Worm (Caenorhabditis elegans) whole organism, young adult: ENCODE results near the gene hsp-12.2.

Experiments used
- B0035.1 ChIP-seq: sonication (generic microtip); optimal IDR thresholded peaks from 2 replicates; lab custom pipeline; 2016; ENCODE audit warnings: missing genetic modification characterization, mild to moderate bottlenecking, missing compliant biosample characterization, missing genotype, missing genetic modification reagents
- B0261.1 ChIP-seq: sonication (generic microtip); optimal IDR thresholded peaks from 2 replicates; lab custom pipeline; 2016; ENCODE audit warnings: mild to moderate bottlenecking, missing genetic modification characterization, moderate library complexity, missing compliant biosample characterization
- B0336.3 ChIP-seq: fragments of 200-800 bp; sonication (Bioruptor generic); IDR thresholded peaks from 2 replicates; pipeline ENCODE4 v1.3.6; 2022; ENCODE audit warnings: missing genetic modification characterization, missing compliant biosample characterization
- D2030.7 ChIP-seq: fragments of 200-800 bp; sonication (Bioruptor generic); IDR thresholded peaks from 2 replicates; pipeline ENCODE4 v1.3.6; 2022; ENCODE audit warnings: missing genetic modification reagents, missing genetic modification characterization, missing compliant biosample characterization
- F23B12.7 ChIP-seq: sonication (generic microtip); optimal IDR thresholded peaks from 2 replicates; lab custom pipeline; 2017; ENCODE audit warnings: missing genetic modification characterization, mild to moderate bottlenecking, missing compliant biosample characterization, antibody characterized with exemption, moderate library complexity; ENCODE audit not compliant: insufficient read depth
- F37B4.10 ChIP-seq: fragments of 200-800 bp; sonication (Bioruptor generic); IDR thresholded peaks from 2 replicates; pipeline ENCODE4 v1.3.6; 2022; ENCODE audit warnings: missing genetic modification characterization, missing compliant biosample characterization
- F52B5.7 ChIP-seq: sonication (generic microtip); optimal IDR thresholded peaks from 2 replicates; lab custom pipeline; 2016; ENCODE audit warnings: mild to moderate bottlenecking, missing genetic modification characterization, missing compliant biosample characterization
- athp-1 ChIP-seq: sonication (generic microtip); optimal IDR thresholded peaks from 2 replicates; lab custom pipeline; 2017; ENCODE audit warnings: mild to moderate bottlenecking, missing genetic modification characterization, missing compliant biosample characterization
- attf-3 ChIP-seq: fragments of 200-800 bp; sonication (Bioruptor generic); conservative IDR thresholded peaks from 2 replicates; pipeline ENCODE4 v1.3.6; 2022; ENCODE audit warnings: missing genetic modification reagents, missing genetic modification characterization, missing compliant biosample characterization
- attf-6 ChIP-seq: fragments of 200-800 bp; sonication (Bioruptor generic); IDR thresholded peaks from 2 replicates; pipeline ENCODE4 v1.3.6; 2022; ENCODE audit warnings: missing genetic modification reagents, missing genetic modification characterization, missing compliant biosample characterization
- bed-2 ChIP-seq: fragments of 200-800 bp; sonication (Bioruptor generic); IDR thresholded peaks from 2 replicates; pipeline ENCODE4 v1.3.6; 2022; ENCODE audit warnings: missing genetic modification reagents, missing genetic modification characterization, missing compliant biosample characterization
- cebp-1 ChIP-seq, 2 experiments: fragments of 200-800 bp in 1 of 2; sonication (Bioruptor generic) in 1 of 2; sonication (generic microtip) in 1 of 2; IDR thresholded peaks in 1 of 2; optimal IDR thresholded peaks in 1 of 2; 2 replicates each; pipeline versions ENCODE4 v1.3.6 to Lab custom; 2017 to 2022; ENCODE audit warnings: missing compliant biosample characterization in 2 of 2, missing genetic modification characterization in 2 of 2, mild to moderate bottlenecking in 1 of 2, missing genetic modification reagents in 1 of 2, moderate library complexity in 1 of 2
- ceh-27 ChIP-seq: fragments of 200-800 bp; sonication (Bioruptor generic); optimal IDR thresholded peaks from 2 replicates; lab custom pipeline; 2018; ENCODE audit warnings: mild to moderate bottlenecking, missing genetic modification characterization, moderate library complexity, missing compliant biosample characterization
- ceh-58 ChIP-seq: fragments of 200-800 bp; sonication (Bioruptor generic); IDR thresholded peaks from 2 replicates; pipeline ENCODE4 v1.3.6; 2022; ENCODE audit warnings: missing genetic modification characterization, missing compliant biosample characterization
- die-1 ChIP-seq: sonication (generic microtip); optimal IDR thresholded peaks from 2 replicates; lab custom pipeline; 2016; ENCODE audit warnings: missing genotype, mild to moderate bottlenecking, missing genetic modification characterization, missing compliant biosample characterization
- dpff-1 ChIP-seq: sonication (generic microtip); optimal IDR thresholded peaks from 2 replicates; lab custom pipeline; 2017; ENCODE audit warnings: mild to moderate bottlenecking, missing genetic modification characterization, missing compliant biosample characterization
- dpl-1 ChIP-seq: fragments of 150-350 bp; optimal IDR thresholded peaks from 2 replicates; lab custom pipeline; 2014; ENCODE audit warnings: missing biosample characterization, missing genetic modification reagents, missing genetic modification characterization
- egl-18 ChIP-seq: fragments of 200-800 bp; sonication (Bioruptor generic); IDR thresholded peaks from 2 replicates; pipeline ENCODE4 v1.3.6; 2022; ENCODE audit warnings: missing genetic modification reagents, missing genetic modification characterization, missing compliant biosample characterization
- ekl-4 ChIP-seq: fragments of 200-800 bp; sonication (Bioruptor generic); IDR thresholded peaks from 2 replicates; pipeline ENCODE4 v1.3.6; 2022; ENCODE audit warnings: missing genetic modification reagents, missing genetic modification characterization, missing compliant biosample characterization
- him-1 ChIP-seq: sonication (generic microtip); optimal IDR thresholded peaks from 2 replicates; lab custom pipeline; 2016; ENCODE audit warnings: missing genotype, missing genetic modification reagents, missing genetic modification characterization, missing compliant biosample characterization
- hmg-20 ChIP-seq: fragments of 200-800 bp; sonication (Bioruptor generic); IDR thresholded peaks from 2 replicates; pipeline ENCODE4 v1.3.6; 2022; ENCODE audit warnings: missing genetic modification reagents, missing genetic modification characterization, missing compliant biosample characterization
- hrde-1 ChIP-seq: sonication (generic microtip); optimal IDR thresholded peaks from 2 replicates; lab custom pipeline; 2016; ENCODE audit warnings: missing genetic modification characterization, mild to moderate bottlenecking, missing compliant biosample characterization, moderate library complexity, missing genotype, missing genetic modification reagents, borderline replicate concordance
- let-526 ChIP-seq: fragments of 200-800 bp; sonication (Bioruptor generic); IDR thresholded peaks from 2 replicates; pipeline ENCODE4 v1.3.6; 2022; ENCODE audit warnings: missing genetic modification reagents, missing genetic modification characterization, missing compliant biosample characterization
- lin-26 ChIP-seq: fragments of 200-800 bp; sonication (Bioruptor generic); IDR thresholded peaks from 2 replicates; pipeline ENCODE4 v1.3.6; 2022; ENCODE audit warnings: missing genetic modification reagents, missing genetic modification characterization, missing compliant biosample characterization
- lin-35 ChIP-seq, 3 experiments: fragments of 150-350 bp in 2 of 3; sonication (generic microtip) in 1 of 3; optimal IDR thresholded peaks; 2 replicates each; lab custom pipeline; 2014 to 2018; ENCODE audit warnings: missing biosample characterization in 3 of 3, missing genetic modification characterization in 3 of 3, missing genetic modification reagents in 3 of 3
- lin-40 ChIP-seq: sonication (generic microtip); optimal IDR thresholded peaks from 2 replicates; lab custom pipeline; 2016; ENCODE audit warnings: missing genetic modification characterization, mild to moderate bottlenecking, missing compliant biosample characterization, missing genotype, missing genetic modification reagents
- lir-1 ChIP-seq: fragments of 200-800 bp; sonication (Bioruptor generic); conservative IDR thresholded peaks from 2 replicates; pipeline ENCODE4 v1.3.6; 2022; ENCODE audit warnings: missing genetic modification reagents, missing genetic modification characterization, missing compliant biosample characterization
- lsy-27 ChIP-seq: sonication (generic microtip); optimal IDR thresholded peaks from 2 replicates; lab custom pipeline; 2017; ENCODE audit warnings: missing genetic modification characterization, mild to moderate bottlenecking, missing compliant biosample characterization, antibody characterized with exemption, missing genotype, borderline replicate concordance; ENCODE audit not compliant: insufficient read depth
- madf-6 ChIP-seq: fragments of 200-800 bp; sonication (Bioruptor generic); IDR thresholded peaks from 2 replicates; pipeline ENCODE4 v1.3.6; 2022; ENCODE audit warnings: missing genetic modification reagents, missing genetic modification characterization, missing compliant biosample characterization
- madf-8 ChIP-seq: fragments of 200-800 bp; sonication (Bioruptor generic); conservative IDR thresholded peaks from 2 replicates; pipeline ENCODE4 v1.3.6; 2022; ENCODE audit warnings: missing genetic modification reagents, missing genetic modification characterization, missing compliant biosample characterization
- mcd-1 ChIP-seq: fragments of 200-800 bp; sonication (Bioruptor generic); IDR thresholded peaks from 2 replicates; pipeline ENCODE4 v1.3.6; 2022; ENCODE audit warnings: missing genetic modification reagents, missing genetic modification characterization, missing compliant biosample characterization
- mel-28 ChIP-seq: sonication (generic microtip); optimal IDR thresholded peaks from 2 replicates; lab custom pipeline; 2016; ENCODE audit warnings: borderline replicate concordance, mild to moderate bottlenecking, missing genetic modification characterization, missing compliant biosample characterization
- nfya-1 ChIP-seq: sonication (generic microtip); optimal IDR thresholded peaks from 2 replicates; lab custom pipeline; 2017; ENCODE audit warnings: antibody characterized with exemption, missing compliant biosample characterization, missing genetic modification characterization, borderline replicate concordance; ENCODE audit not compliant: insufficient read depth
- nfya-2 ChIP-seq: fragments of 200-800 bp; sonication (Bioruptor generic); IDR thresholded peaks from 2 replicates; pipeline ENCODE4 v1.3.6; 2022; ENCODE audit warnings: missing genetic modification reagents, missing genetic modification characterization, missing compliant biosample characterization
- nfyb-1 ChIP-seq: fragments of 200-800 bp; sonication (Bioruptor generic); IDR thresholded peaks from 2 replicates; pipeline ENCODE4 v1.3.6; 2022; ENCODE audit warnings: missing genetic modification reagents, missing genetic modification characterization, missing compliant biosample characterization
- nhr-90 ChIP-seq: sonication (generic microtip); optimal IDR thresholded peaks from 2 replicates; lab custom pipeline; 2016; ENCODE audit warnings: missing genotype, mild to moderate bottlenecking, missing genetic modification characterization, missing compliant biosample characterization
- repo-1 ChIP-seq: sonication (generic microtip); optimal IDR thresholded peaks from 2 replicates; lab custom pipeline; 2017; ENCODE audit warnings: mild to moderate bottlenecking, missing genetic modification characterization, missing compliant biosample characterization
- rpc-1 ChIP-seq, 2 experiments: fragments of 150-350 bp in 1 of 2; sonication (generic microtip) in 1 of 2; optimal IDR thresholded peaks; 2 replicates each; lab custom pipeline; 2014 to 2018; ENCODE audit warnings: missing biosample characterization in 1 of 2, missing genetic modification characterization in 1 of 2, missing genetic modification reagents in 1 of 2, missing genotype in 1 of 2
- sdz-38 ChIP-seq: sonication (generic microtip); optimal IDR thresholded peaks from 2 replicates; lab custom pipeline; 2016; ENCODE audit warnings: missing genotype, missing genetic modification characterization, missing compliant biosample characterization
- snpc-1.1 ChIP-seq: sonication (generic microtip); optimal IDR thresholded peaks from 2 replicates; lab custom pipeline; 2017; ENCODE audit warnings: missing genetic modification characterization, mild to moderate bottlenecking, missing compliant biosample characterization, antibody characterized with exemption, moderate library complexity, missing genotype, missing genetic modification reagents; ENCODE audit not compliant: insufficient read depth
- snpc-1.3 ChIP-seq: sonication (generic microtip); optimal IDR thresholded peaks from 2 replicates; lab custom pipeline; 2017; ENCODE audit warnings: missing genetic modification characterization, mild to moderate bottlenecking, missing compliant biosample characterization, antibody characterized with exemption, moderate library complexity, missing genotype, missing genetic modification reagents; ENCODE audit not compliant: insufficient read depth
- snpc-3.4 ChIP-seq: sonication (generic microtip); optimal IDR thresholded peaks from 2 replicates; lab custom pipeline; 2017; ENCODE audit warnings: missing genetic modification characterization, mild to moderate bottlenecking, missing compliant biosample characterization, antibody characterized with exemption, moderate library complexity, missing genotype, missing genetic modification reagents
- snpc-4 ChIP-seq, 5 experiments: fragments of 150-350 bp in 1 of 5; sonication (generic microtip) in 4 of 5; optimal IDR thresholded peaks; 2 replicates each; lab custom pipeline; 2014 to 2018; ENCODE audit warnings: missing genetic modification characterization in 5 of 5, missing biosample characterization in 3 of 5, antibody characterized with exemption in 2 of 5, mild to moderate bottlenecking in 2 of 5, missing compliant biosample characterization in 2 of 5, missing genotype in 2 of 5, moderate library complexity in 2 of 5, missing genetic modification reagents in 1 of 5
- tlf-1 ChIP-seq: fragments of 200-800 bp; sonication (Bioruptor generic); optimal IDR thresholded peaks from 2 replicates; lab custom pipeline; 2018; ENCODE audit warnings: mild to moderate bottlenecking, missing genetic modification characterization, missing compliant biosample characterization
- ztf-25 ChIP-seq: fragments of 200-800 bp; sonication (Bioruptor generic); IDR thresholded peaks from 2 replicates; pipeline ENCODE4 v1.3.6; 2022; ENCODE audit warnings: missing genetic modification reagents, missing genetic modification characterization, missing compliant biosample characterization

Gene hsp-12.2

DNA sequence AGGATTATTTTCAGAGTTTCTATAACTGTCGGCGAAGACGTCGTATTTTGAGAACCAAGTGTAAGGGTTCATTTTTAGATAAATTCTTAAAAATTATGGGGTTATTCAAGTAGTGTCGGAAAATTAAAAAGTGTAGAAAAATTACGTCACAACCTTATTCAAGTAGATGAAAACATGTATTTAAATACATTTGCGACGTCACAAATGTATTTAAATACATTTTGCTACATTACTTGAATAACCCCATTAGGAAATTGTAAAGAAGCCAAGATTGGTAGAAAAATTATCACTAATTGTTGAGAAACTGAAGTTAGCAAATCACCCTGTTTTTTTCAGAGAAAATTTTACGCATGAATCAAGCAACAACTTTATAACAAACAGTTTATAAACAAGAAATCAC lies 8.7 kb upstream of the hsp-12.2 start (continued):
- TF ChIP-seq nfya-1 (tag; lab: Kevin White, UChicago) (no peak), B0035.1 (tag; lab: Kevin White, UChicago) (no peak), B0261.1 (tag; lab: Kevin White, UChicago) (no peak), lin-40 (tag; lab: Kevin White, UChicago) (no peak), F52B5.7 (tag; lab: Kevin White, UChicago) (no peak), snpc-1.1 (no peak), die-1 (tag; lab: Kevin White, UChicago) (no peak), sdz-38 (no peak), snpc-4 (GFP tag; optimal IDR thresholded peaks at IDR 0.05; lab: Kevin White, UChicago) (no peak), snpc-4 (tag; optimal IDR thresholded peaks at IDR 0.05; lab: Kevin White, UChicago) (peak in 2 of 4 experiments; percentile 8 to 29), ekl-4 (GFP tag; lab: Robert Waterston, UW) (peak; percentile 79), nfya-2 (GFP tag; lab: Robert Waterston, UW) (0 out of 2 replicates have a peak, but pooled peaks have one; percentile 12), nhr-90 (tag; lab: Kevin White, UChicago) (no peak), dpff-1 (tag; lab: Kevin White, UChicago) (no peak), repo-1 (tag; lab: Kevin White, UChicago) (no peak), athp-1 (peak; percentile 56), F37B4.10 (no peak), hmg-20 (GFP tag; lab: Robert Waterston, UW) (0 out of 2 replicates have a peak, but pooled peaks have one; percentile 18), nfyb-1 (GFP tag; lab: Robert Waterston, UW) (peak; percentile 50; the same call in 1 of the 2 replicates), attf-6 (peak; percentile 62; the same call in 1 of the 2 replicates), tlf-1 (GFP tag; lab: Kevin White, UChicago) (peak; percentile 39), F23B12.7 (tag; lab: Kevin White, UChicago) (no peak), dpl-1 (GFP tag; lab: Kevin White, UChicago) (no peak), madf-6 (GFP tag; lab: Robert Waterston, UW) (peak; percentile 73), lsy-27 (tag; lab: Kevin White, UChicago) (no peak), lin-26 (peak; percentile 58; the same call in 1 of the 2 replicates), ceh-58 (GFP tag; lab: Robert Waterston, UW) (0 out of 2 replicates have a peak, but pooled peaks have one; percentile 67), cebp-1 (GFP tag; IDR thresholded peaks at IDR 0.05; lab: Robert Waterston, UW) (no peak), cebp-1 (tag; optimal IDR thresholded peaks at IDR 0.05; lab: Kevin White, UChicago) (peak; percentile 6), mcd-1 (0 out of 2 replicates have a peak, but pooled peaks have one; percentile 9), lin-35 (GFP tag; optimal IDR thresholded peaks at IDR 0.05; lab: Kevin White, UChicago) (no peak), ztf-25 (GFP tag; lab: Robert Waterston, UW) (no peak), mel-28 (tag; lab: Kevin White, UChicago) (no peak), attf-3 (GFP tag; lab: Robert Waterston, UW) (no peak), D2030.7 (GFP tag; lab: Robert Waterston, UW) (peak; percentile 34; the same call in 1 of the 2 replicates), let-526 (GFP tag; lab: Robert Waterston, UW) (no peak), ceh-27 (GFP tag; lab: Kevin White, UChicago) (no peak), madf-8 (GFP tag; lab: Robert Waterston, UW) (0 out of 2 replicates have a peak, but pooled peaks have one; percentile 9), rpc-1 (optimal IDR thresholded peaks at IDR 0.05; lab: Kevin White, UChicago) (no peak), rpc-1 (tag; optimal IDR thresholded peaks at IDR 0.05; lab: Kevin White, UChicago) (no peak), egl-18 (GFP tag; lab: Robert Waterston, UW) (no peak), him-1 (tag; lab: Kevin White, UChicago) (peak; percentile 67), lir-1 (GFP tag; lab: Robert Waterston, UW) (no peak), B0336.3 (peak; percentile 64; the same call in 1 of the 2 replicates), bed-2 (GFP tag; lab: Robert Waterston, UW) (no peak), hrde-1 (peak; percentile 83), snpc-3.4 (tag; lab: Kevin White, UChicago) (peak; percentile 4), snpc-1.3 (tag; lab: Kevin White, UChicago) (no peak)
